Worm (Caenorhabditis elegans) whole organism, L4 larva: Measurements from ENCODE around the gene D1046.18.

ENCODE experiments used
- hlh-30 ChIP-seq: sonication (generic microtip); optimal IDR thresholded peaks from 2 replicates; lab custom pipeline; 2017; ENCODE audit warnings: antibody characterized with exemption, mild to moderate bottlenecking, missing genetic modification characterization, missing compliant biosample characterization; ENCODE audit not compliant: insufficient read depth
- lin-15B ChIP-seq: fragments of 150-350 bp; sonication (generic microtip); optimal IDR thresholded peaks from 3 replicates; lab custom pipeline; 2014; ENCODE audit warnings: missing biosample characterization, missing genetic modification characterization
- mdt-29 ChIP-seq: fragments of 200-800 bp; sonication (Bioruptor generic); IDR thresholded peaks from 2 replicates; pipeline ENCODE4 v1.3.6; 2022; ENCODE audit warnings: missing genetic modification reagents, missing genetic modification characterization, missing compliant biosample characterization
- nhr-11 ChIP-seq: fragments of 150-350 bp; optimal IDR thresholded peaks from 2 replicates; lab custom pipeline; 2014; ENCODE audit warnings: missing biosample characterization, missing genetic modification characterization
- skn-1 ChIP-seq: fragments of 150-350 bp; optimal IDR thresholded peaks from 2 replicates; lab custom pipeline; 2014; ENCODE audit warnings: missing biosample characterization, missing genetic modification characterization
- unc-39 ChIP-seq: sonication (generic microtip); optimal IDR thresholded peaks from 2 replicates; lab custom pipeline; 2017; ENCODE audit warnings: missing biosample characterization, missing genetic modification characterization
- zag-1 ChIP-seq: fragments of 150-350 bp; optimal IDR thresholded peaks from 2 replicates; lab custom pipeline; 2014; ENCODE audit warnings: missing biosample characterization, missing genetic modification characterization

ce11 chrIV:8965883-8966282 is 35.8 kb downstream of the D1046.18 start, which contains the start of gene C53B4.2:
- no peak for TF ChIP-seq mdt-29
- no peak for TF ChIP-seq nhr-11 (tag; lab: Kevin White, UChicago)
- no peak for TF ChIP-seq skn-1
- no peak for TF ChIP-seq hlh-30 (tag; lab: Kevin White, UChicago)
- no peak for TF ChIP-seq unc-39 (tag; lab: Kevin White, UChicago)
- no peak for TF ChIP-seq lin-15B (tag; lab: Kevin White, UChicago)
- no peak for TF ChIP-seq zag-1 (tag; lab: Kevin White, UChicago)
